Fruit fly (Drosophila melanogaster): ENCODE results near the gene CG13021.

CG13021 gene

DNA sequence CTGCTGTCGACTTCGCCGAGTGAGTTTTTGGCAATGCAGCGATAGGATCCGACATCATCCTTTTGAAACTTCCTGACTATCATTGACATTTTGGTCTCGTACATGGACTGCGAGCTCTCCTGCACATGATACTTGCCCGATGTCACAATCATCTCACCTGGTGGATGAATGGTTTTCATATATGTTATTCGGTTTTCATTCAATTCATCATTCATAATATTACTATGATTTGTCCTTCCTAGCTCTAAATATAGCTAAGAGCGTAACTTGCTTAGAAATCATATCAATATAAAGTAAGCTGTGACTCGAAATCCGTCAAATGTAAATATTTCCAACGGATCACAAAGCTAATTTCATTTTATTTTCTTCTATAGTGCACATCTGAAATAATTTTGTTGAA is at the start of gene CG13021:
Gene CG13021, plus strand, starts transcription at position 301 of the 400 bp plus-strand sequence.
- TF ChIP-seq pan (optimal IDR thresholded peaks at IDR 0.05), result no peak
- TF ChIP-seq CrebA (GFP tag; optimal IDR thresholded peaks at IDR 0.05; ENCODE audit: borderline replicate concordance), result no peak
- TF ChIP-seq tai (GFP tag; optimal IDR thresholded peaks at IDR 0.05), result no peak
- no peak for TF ChIP-seq ey (GFP tag; optimal IDR thresholded peaks at IDR 0.05)
- TF ChIP-seq foxo (GFP tag; optimal IDR thresholded peaks at IDR 0.05), result no peak
- TF ChIP-seq Vsx2 (GFP tag; optimal IDR thresholded peaks at IDR 0.05; ENCODE audit: partially characterized antibody), result no peak
- TF ChIP-seq Mio (GFP tag; optimal IDR thresholded peaks at IDR 0.05), result no peak
- TF ChIP-seq sage (GFP tag; optimal IDR thresholded peaks at IDR 0.05), result no peak
- TF ChIP-seq Hnf4 (GFP tag; optimal IDR thresholded peaks at IDR 0.05), result no peak
- no peak for TF ChIP-seq jim (GFP tag; optimal IDR thresholded peaks at IDR 0.05)
- no peak for TF ChIP-seq CG32264 (GFP tag; optimal IDR thresholded peaks at IDR 0.05)

DNA sequence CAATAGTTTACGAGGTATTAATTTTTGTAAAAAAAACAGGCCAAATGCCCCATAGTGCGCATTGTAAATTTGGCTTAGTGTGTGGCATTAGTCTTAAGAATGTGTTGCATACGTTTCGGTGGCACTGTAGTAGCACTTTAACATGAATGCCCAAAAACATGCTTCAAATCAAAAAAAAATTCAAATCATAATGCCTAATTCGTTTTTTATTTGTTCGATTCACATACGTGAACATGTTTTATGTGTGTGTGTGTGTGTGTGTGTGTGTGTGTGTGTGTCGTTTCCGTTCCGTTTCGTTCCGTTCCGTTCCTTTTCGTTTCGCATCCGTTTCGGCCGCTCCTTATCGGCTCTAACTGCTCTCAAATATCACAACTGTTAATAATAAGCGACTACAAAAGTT is 48.6 kb upstream of the CG13021 start:
- TF ChIP-seq brk (GFP tag; optimal IDR thresholded peaks at IDR 0.05) (no peak), Myc (optimal IDR thresholded peaks at IDR 0.05) (peak; percentile 56)

DNA sequence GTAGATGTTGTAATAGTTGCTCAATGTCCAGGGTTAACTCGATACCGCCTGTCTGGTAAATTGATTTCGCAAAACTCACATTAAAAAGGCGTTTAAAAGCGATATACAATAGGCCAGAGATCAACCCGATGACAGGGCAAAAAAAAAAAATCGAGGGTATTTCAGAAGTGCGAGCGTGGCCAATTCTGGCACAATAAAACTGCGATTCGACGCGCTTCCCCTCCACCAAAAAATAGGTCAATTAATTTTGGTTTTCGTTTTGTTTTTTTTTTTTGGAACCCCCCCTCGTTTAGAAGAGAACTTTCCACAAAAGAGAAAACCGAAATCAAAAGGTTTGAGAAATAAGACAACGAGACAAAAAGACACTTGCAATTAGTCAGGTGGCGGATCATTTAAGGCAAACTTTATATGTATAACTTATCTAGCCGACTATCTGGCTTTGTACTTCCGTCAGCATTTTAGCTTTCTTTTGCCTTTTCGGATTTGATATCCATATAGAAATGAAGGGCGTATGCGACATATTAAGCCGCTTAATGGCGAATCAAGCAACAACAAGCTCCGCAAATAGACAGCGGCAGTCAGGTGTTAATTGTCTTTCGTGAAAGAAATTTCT is 43.5 kb upstream of the CG13021 start:
- TF ChIP-seq usp (GFP tag; optimal IDR thresholded peaks at IDR 0.05) (no peak), Jra (GFP tag; optimal IDR thresholded peaks at IDR 0.05) (no peak), dsf (GFP tag; optimal IDR thresholded peaks at IDR 0.05; ENCODE audit: borderline replicate concordance) (no peak), Hr83 (GFP tag; optimal IDR thresholded peaks at IDR 0.05; ENCODE audit: poor library complexity, severe bottlenecking) (no peak), Rel (GFP tag; optimal IDR thresholded peaks at IDR 0.05) (no peak), Rel (tag; optimal IDR thresholded peaks at IDR 0.05) (no peak), jim (GFP tag; optimal IDR thresholded peaks at IDR 0.05) (no peak), br (GFP tag; optimal IDR thresholded peaks at IDR 0.05) (no peak), woc (GFP tag; optimal IDR thresholded peaks at IDR 0.05) (no peak), dmrt93B (GFP tag; optimal IDR thresholded peaks at IDR 0.05) (no peak), h (GFP tag; optimal IDR thresholded peaks at IDR 0.05) (no peak), CG32264 (GFP tag; optimal IDR thresholded peaks at IDR 0.05) (no peak), dl (GFP tag; optimal IDR thresholded peaks at IDR 0.05; ENCODE audit: insufficient read depth in 1 of 2, partially characterized antibody in 2 of 2) (no peak), Sp1 (GFP tag; optimal IDR thresholded peaks at IDR 0.05) (no peak), GATAd (GFP tag; optimal IDR thresholded peaks at IDR 0.05) (no peak), lola (GFP tag; optimal IDR thresholded peaks at IDR 0.05) (no peak), Hr78 (GFP tag; optimal IDR thresholded peaks at IDR 0.05) (no peak), sv (GFP tag; optimal IDR thresholded peaks at IDR 0.05) (no peak), ey (GFP tag; optimal IDR thresholded peaks at IDR 0.05) (no peak), Hnf4 (GFP tag; optimal IDR thresholded peaks at IDR 0.05) (no peak), Vsx2 (GFP tag; optimal IDR thresholded peaks at IDR 0.05; ENCODE audit: partially characterized antibody) (no peak)

DNA sequence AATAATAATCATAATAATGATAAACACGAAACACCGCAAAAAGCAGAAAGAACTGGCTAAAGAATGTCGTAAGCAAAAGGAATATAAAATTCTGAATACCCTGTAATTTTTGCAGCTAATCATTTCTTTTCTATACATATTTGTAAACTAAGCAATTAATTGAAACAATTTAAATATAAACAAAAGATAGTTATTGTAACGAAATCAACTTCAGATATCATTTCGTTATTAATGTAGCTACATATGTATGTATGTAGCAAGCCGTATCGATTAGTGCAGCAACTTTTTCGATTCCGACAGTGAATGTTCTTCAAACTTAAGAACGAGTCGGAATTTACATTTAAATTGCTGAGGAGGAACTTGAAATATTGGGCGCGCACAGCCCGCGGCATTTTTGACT is 40.5 kb upstream of the CG13021 start:
- no peak for TF ChIP-seq pan (optimal IDR thresholded peaks at IDR 0.05)
- TF ChIP-seq N (GFP tag; optimal IDR thresholded peaks at IDR 0.05), result no peak
- no peak for TF ChIP-seq dmrt93B (GFP tag; optimal IDR thresholded peaks at IDR 0.05)
- no peak for TF ChIP-seq OdsH (GFP tag; optimal IDR thresholded peaks at IDR 0.05)
- no peak for TF ChIP-seq tai (GFP tag; optimal IDR thresholded peaks at IDR 0.05)
- TF ChIP-seq HLH106 (tag; optimal IDR thresholded peaks at IDR 0.05), result peak; percentile 44
- TF ChIP-seq br (GFP tag; optimal IDR thresholded peaks at IDR 0.05), result no peak
- peak; percentile 51 for TF ChIP-seq Hnf4 (GFP tag; optimal IDR thresholded peaks at IDR 0.05)
- TF ChIP-seq Myc (optimal IDR thresholded peaks at IDR 0.05), result no peak
- peak; percentile 77 for TF ChIP-seq woc (GFP tag; optimal IDR thresholded peaks at IDR 0.05)
- peak in 1 of 2 experiments; percentile 25 for TF ChIP-seq foxo (GFP tag; optimal IDR thresholded peaks at IDR 0.05)
- TF ChIP-seq sv (GFP tag; optimal IDR thresholded peaks at IDR 0.05), result no peak
- no peak for TF ChIP-seq CG9705 (GFP tag; optimal IDR thresholded peaks at IDR 0.05)
- TF ChIP-seq fru (GFP tag; optimal IDR thresholded peaks at IDR 0.05), result peak; percentile 10
- TF ChIP-seq CG32264 (GFP tag; optimal IDR thresholded peaks at IDR 0.05), result no peak
- no peak for TF ChIP-seq Rel (GFP tag; optimal IDR thresholded peaks at IDR 0.05)
- no peak for TF ChIP-seq Rel (tag; optimal IDR thresholded peaks at IDR 0.05)
- TF ChIP-seq psq (GFP tag; optimal IDR thresholded peaks at IDR 0.05), result peak; percentile 61
- TF ChIP-seq rgr (GFP tag; optimal IDR thresholded peaks at IDR 0.05), result peak; percentile 27
- no peak for TF ChIP-seq Hr78 (GFP tag; optimal IDR thresholded peaks at IDR 0.05)
- TF ChIP-seq h (GFP tag; optimal IDR thresholded peaks at IDR 0.05), result peak; percentile 24
- TF ChIP-seq Sp1 (GFP tag; optimal IDR thresholded peaks at IDR 0.05), result peak; percentile 21
- TF ChIP-seq ey (GFP tag; optimal IDR thresholded peaks at IDR 0.05), result peak; percentile 4

Data from whole organism, wandering third instar larva.